Fruit fly (Drosophila melanogaster): ENCODE data around the gene Pex14.

DNA sequence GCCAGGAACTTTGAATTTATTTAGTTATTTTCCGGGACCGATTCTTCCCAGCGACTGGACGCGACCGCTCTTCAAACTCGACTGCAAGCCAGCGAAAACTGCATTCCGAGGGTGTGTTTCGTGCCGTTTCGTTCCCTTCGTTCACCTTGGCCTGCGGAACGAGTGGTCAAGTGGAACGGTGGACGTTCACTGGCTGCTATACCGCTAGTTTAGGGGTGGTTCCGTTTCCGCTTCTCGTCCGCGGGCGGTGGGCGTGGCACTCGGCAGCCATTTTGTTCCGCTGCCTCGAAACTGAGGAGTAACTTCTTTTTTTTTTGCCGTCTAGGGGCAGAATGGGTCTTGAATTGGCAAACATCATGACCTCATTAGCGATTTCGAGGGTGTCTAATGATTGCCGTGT, 14.1 kb downstream of the Pex14 start, which contains the start of gene Six4:
- no peak for TF ChIP-seq Myc (optimal IDR thresholded peaks at IDR 0.05)
- TF ChIP-seq h (optimal IDR thresholded peaks at IDR 0.05), result no peak
- no peak for TF ChIP-seq Sin3A (optimal IDR thresholded peaks at IDR 0.05)
- TF ChIP-seq psq (optimal IDR thresholded peaks at IDR 0.05), result no peak
- no peak for TF ChIP-seq ttk (optimal IDR thresholded peaks at IDR 0.05)
- no peak for TF ChIP-seq insv (optimal IDR thresholded peaks at IDR 0.05)

Measured in Kc167 (cell line).